Fruit fly (Drosophila melanogaster): ENCODE data around the gene Cds.
A peak's percentile ranks its signal among the peaks of the same experiment; 100 is the strongest.

Cds gene

DNA sequence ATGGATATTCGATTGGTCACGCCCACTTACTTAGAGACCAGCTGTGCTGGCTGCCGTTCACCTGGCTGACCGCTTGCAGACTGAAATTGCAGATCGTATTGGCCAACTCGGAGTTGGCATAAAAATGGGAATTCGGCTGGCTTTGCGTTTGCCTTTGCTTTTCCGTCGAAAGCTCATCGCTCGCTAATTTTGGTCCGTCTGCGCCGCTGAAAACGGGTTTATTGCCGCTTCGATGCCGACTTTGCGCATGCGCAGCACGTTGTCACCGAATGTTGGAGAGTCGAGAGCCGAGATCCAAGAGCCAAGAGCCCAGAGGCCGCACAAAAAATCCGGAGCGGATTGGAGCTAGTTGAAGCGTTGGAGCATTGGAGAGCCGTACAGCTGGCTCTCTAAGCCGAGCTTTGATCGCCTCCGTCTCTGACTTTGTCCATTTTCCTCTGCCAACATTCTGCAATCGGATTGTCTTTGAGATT is 24.2 kb downstream of the Cds start, which contains the start of gene CG13676 (continued):
- TF ChIP-seq tin (GFP tag; optimal IDR thresholded peaks at IDR 0.05) (no peak), CG34224 (GFP tag; IDR thresholded peaks at IDR 0.05; ENCODE audit: partially characterized antibody) (peak; percentile 49; the same call in 2 of the 3 replicates), row (GFP tag; IDR thresholded peaks at IDR 0.05) (0 out of 3 replicates have a peak, but pooled peaks have one; percentile 8), trh (GFP tag; optimal IDR thresholded peaks at IDR 0.05) (no peak), sob (GFP tag; IDR thresholded peaks at IDR 0.05) (no peak), sima (GFP tag; optimal IDR thresholded peaks at IDR 0.05) (no peak), rib (GFP tag; IDR thresholded peaks at IDR 0.05) (peak; percentile 44; the same call in 1 of the 2 replicates), Trl (optimal IDR thresholded peaks at IDR 0.05) (peak; percentile 59 to 78), Trl (GFP tag; optimal IDR thresholded peaks at IDR 0.05) (no peak), CG31441 (GFP tag; IDR thresholded peaks at IDR 0.05) (no peak), fd3F (GFP tag; optimal IDR thresholded peaks at IDR 0.05) (no peak), CG6854 (GFP tag; optimal IDR thresholded peaks at IDR 0.05) (no peak), Gsc (GFP tag; IDR thresholded peaks at IDR 0.05) (no peak), Nf-YC (tag; optimal IDR thresholded peaks at IDR 0.05) (peak; percentile 34), YL-1 (GFP tag; optimal IDR thresholded peaks at IDR 0.05) (no peak), Max (GFP tag; optimal IDR thresholded peaks at IDR 0.05) (no peak), CG10543 (GFP tag; optimal IDR thresholded peaks at IDR 0.05) (peak; percentile 40), Dll (GFP tag; IDR thresholded peaks at IDR 0.05; ENCODE audit: partially characterized antibody) (0 out of 4 replicates have a peak, but pooled peaks have one; percentile 16), CTCF (GFP tag; optimal IDR thresholded peaks at IDR 0.05) (no peak), Adf1 (GFP tag; IDR thresholded peaks at IDR 0.05) (peak; percentile 45; the same call in 1 of the 2 replicates), ATbp (GFP tag; optimal IDR thresholded peaks at IDR 0.05) (peak; percentile 13), Dbx (GFP tag; IDR thresholded peaks at IDR 0.05) (0 out of 3 replicates have a peak, but pooled peaks have one; percentile 13), Hand (GFP tag; optimal IDR thresholded peaks at IDR 0.05) (no peak), hbn (GFP tag; IDR thresholded peaks at IDR 0.05; ENCODE audit: partially characterized antibody) (peak; percentile 34; the same call in 1 of the 2 replicates), bigmax (GFP tag; optimal IDR thresholded peaks at IDR 0.05) (no peak), oc (tag; optimal IDR thresholded peaks at IDR 0.05) (peak; percentile 54), vvl (GFP tag; IDR thresholded peaks at IDR 0.05) (0 out of 2 replicates have a peak, but pooled peaks have one; percentile 41), CG15514 (GFP tag; optimal IDR thresholded peaks at IDR 0.05) (no peak)

DNA sequence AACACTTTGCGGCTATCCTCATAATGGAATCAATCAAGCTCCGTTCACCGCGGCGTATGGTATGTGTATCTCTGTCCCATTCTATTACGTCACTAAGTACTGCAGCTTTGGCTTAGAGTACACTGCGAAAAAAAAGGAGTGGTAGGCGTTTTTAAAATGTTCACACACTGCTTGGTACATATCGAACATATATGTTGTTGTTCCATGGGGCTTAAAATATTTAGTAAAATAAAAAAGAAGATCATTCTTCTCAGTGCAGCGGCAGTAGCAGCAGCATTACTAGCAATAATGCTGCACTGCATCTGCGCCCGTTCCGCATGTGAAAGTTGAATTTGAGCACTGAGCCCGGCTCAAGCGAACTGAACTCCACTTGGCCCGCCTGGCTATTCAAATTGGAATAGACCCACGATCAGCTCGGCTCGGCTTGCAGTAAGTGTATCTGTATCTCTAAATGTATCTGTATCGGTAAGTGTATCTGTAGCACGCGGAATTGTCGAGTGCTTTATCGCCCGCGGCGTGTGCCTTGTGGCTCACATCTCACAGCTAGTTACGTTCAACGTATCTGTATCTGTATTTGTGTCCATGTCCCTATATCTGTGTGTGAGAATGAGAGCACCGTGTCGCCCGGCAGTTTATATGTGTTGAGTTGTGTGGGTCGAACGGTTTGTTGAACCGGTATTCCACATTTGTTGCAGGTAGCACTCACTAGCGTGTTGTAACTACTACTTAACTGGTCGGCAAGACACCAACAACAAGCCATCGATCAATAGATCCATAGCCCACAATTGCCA is 25.8 kb downstream of the Cds start:
- TF ChIP-seq CG17612 (GFP tag; IDR thresholded peaks at IDR 0.05) (no peak), CG42726 (GFP tag; IDR thresholded peaks at IDR 0.05; ENCODE audit: partially characterized antibody) (no peak), lov (optimal IDR thresholded peaks at IDR 0.05) (no peak), lov (GFP tag; IDR thresholded peaks at IDR 0.05) (peak; percentile 73; the same call in 1 of the 3 replicates), CG8944 (GFP tag; optimal IDR thresholded peaks at IDR 0.05) (peak; percentile 42), CG30020 (tag; optimal IDR thresholded peaks at IDR 0.05) (no peak), Drgx (GFP tag; IDR thresholded peaks at IDR 0.05) (peak; percentile 97), CG6654 (GFP tag; optimal IDR thresholded peaks at IDR 0.05) (peak; percentile 2), row (GFP tag; IDR thresholded peaks at IDR 0.05) (peak; percentile 63), otp (GFP tag; IDR thresholded peaks at IDR 0.05) (peak; percentile 44; the same call in 1 of the 3 replicates), Optix (GFP tag; IDR thresholded peaks at IDR 0.05) (peak; percentile 60; the same call in 2 of the 3 replicates), CG6175 (GFP tag; IDR thresholded peaks at IDR 0.05) (peak; percentile 53; the same call in 1 of the 3 replicates), bab2 (GFP tag; optimal IDR thresholded peaks at IDR 0.05) (peak; percentile 54), run (tag; optimal IDR thresholded peaks at IDR 0.05) (no peak), bowl (GFP tag; IDR thresholded peaks at IDR 0.05) (no peak; the same call in 1 of the 2 replicates), CG17912 (GFP tag; optimal IDR thresholded peaks at IDR 0.05) (no peak), CG11085 (GFP tag; IDR thresholded peaks at IDR 0.05) (0 out of 2 replicates have a peak, but pooled peaks have one; percentile 14), CG17359 (tag; optimal IDR thresholded peaks at IDR 0.05) (peak; percentile 82), stc (GFP tag; IDR thresholded peaks at IDR 0.05) (peak; percentile 60), CG2199 (GFP tag; IDR thresholded peaks at IDR 0.05) (0 out of 3 replicates have a peak, but pooled peaks have one; percentile 15), CG9609 (GFP tag; optimal IDR thresholded peaks at IDR 0.05) (peak; percentile 44), oc (tag; optimal IDR thresholded peaks at IDR 0.05) (peak; percentile 80), hkb (optimal IDR thresholded peaks at IDR 0.05) (no peak), hkb (GFP tag; IDR thresholded peaks at IDR 0.05) (peak; percentile 76)
